Fruit fly (Drosophila melanogaster) whole organism, embryonic: Measurements from ENCODE around the gene Sp1.

Experiments
- Abd-B ChIP-seq: fragments of 200-800 bp; sonication (Bioruptor generic); optimal IDR thresholded peaks from 2 replicates; lab custom pipeline; 2018; ENCODE audit warnings: missing biosample characterization, mild to moderate bottlenecking, missing genetic modification characterization, moderate library complexity
- Ada2b ChIP-seq: fragments of 200-800 bp; sonication (Bioruptor generic); IDR thresholded peaks from 2 replicates; pipeline ENCODE4 v1.3.6; 2022; ENCODE audit warnings: missing biosample characterization, missing genetic modification characterization
- Antp ChIP-seq: fragments of 200-800 bp; sonication (Bioruptor generic); optimal IDR thresholded peaks from 3 replicates; lab custom pipeline; 2016; ENCODE audit warnings: missing biosample characterization, missing genetic modification characterization
- CG10147 ChIP-seq: fragments of 200-800 bp; sonication (Bioruptor generic); optimal IDR thresholded peaks from 2 replicates; lab custom pipeline; 2019; ENCODE audit warnings: missing biosample characterization, mild to moderate bottlenecking, missing genetic modification characterization, moderate library complexity
- CG1602 ChIP-seq: fragments of 200-800 bp; sonication (Bioruptor generic); optimal IDR thresholded peaks from 3 replicates; lab custom pipeline; 2016; ENCODE audit warnings: missing biosample characterization, missing genetic modification characterization
- CG18599 ChIP-seq: fragments of 200-800 bp; sonication (Bioruptor generic); optimal IDR thresholded peaks from 3 replicates; lab custom pipeline; 2017; ENCODE audit warnings: missing biosample characterization, missing genetic modification characterization, mild to moderate bottlenecking, moderate library complexity, missing genetic modification reagents
- CG2712 ChIP-seq: fragments of 200-800 bp; optimal IDR thresholded peaks from 3 replicates; lab custom pipeline; 2019; ENCODE audit warnings: missing biosample characterization, mild to moderate bottlenecking, missing genetic modification characterization, moderate library complexity
- CG3163 ChIP-seq: fragments of 200-800 bp; sonication (Bioruptor generic); optimal IDR thresholded peaks from 3 replicates; lab custom pipeline; 2016; ENCODE audit warnings: missing biosample characterization, missing genetic modification characterization
- CG32532 ChIP-seq: fragments of 200-800 bp; sonication (Bioruptor generic); IDR thresholded peaks from 2 replicates; pipeline ENCODE4 v1.3.6; 2022; ENCODE audit warnings: missing biosample characterization, missing genetic modification characterization
- CG32767 ChIP-seq: fragments of 200-800 bp; sonication (Bioruptor generic); IDR thresholded peaks from 2 replicates; pipeline ENCODE4 v1.3.6; 2022; ENCODE audit warnings: missing biosample characterization, missing genetic modification characterization
- CG5180 ChIP-seq: fragments of 200-800 bp; sonication (Bioruptor generic); optimal IDR thresholded peaks from 3 replicates; lab custom pipeline; 2017; ENCODE audit warnings: missing biosample characterization, missing genetic modification characterization, mild to moderate bottlenecking, moderate library complexity, missing genetic modification reagents
- CG6683 ChIP-seq: fragments of 200-800 bp; sonication (Bioruptor generic); optimal IDR thresholded peaks from 2 replicates; lab custom pipeline; 2017; ENCODE audit warnings: missing biosample characterization, mild to moderate bottlenecking, missing genetic modification characterization, missing genetic modification reagents
- CG7271 ChIP-seq: fragments of 200-800 bp; sonication (Bioruptor generic); optimal IDR thresholded peaks from 2 replicates; lab custom pipeline; 2018; ENCODE audit warnings: missing biosample characterization, mild to moderate bottlenecking, missing genetic modification characterization, moderate library complexity
- CG7745 ChIP-seq: fragments of 200-800 bp; sonication (Bioruptor generic); optimal IDR thresholded peaks from 2 replicates; lab custom pipeline; 2018; ENCODE audit warnings: missing biosample characterization, mild to moderate bottlenecking, missing genetic modification characterization, moderate library complexity
- CG8359 ChIP-seq: fragments of 200-800 bp; sonication (Bioruptor generic); optimal IDR thresholded peaks from 2 replicates; lab custom pipeline; 2017; ENCODE audit warnings: missing biosample characterization, mild to moderate bottlenecking, missing genetic modification characterization, borderline replicate concordance
- CG8478 ChIP-seq: fragments of >200 bp; optimal IDR thresholded peaks from 2 replicates; lab custom pipeline; 2018
- CG9817 ChIP-seq: fragments of 200-800 bp; sonication (Bioruptor generic); optimal IDR thresholded peaks from 2 replicates; lab custom pipeline; 2018; ENCODE audit warnings: missing biosample characterization, mild to moderate bottlenecking, missing genetic modification characterization, moderate library complexity
- CHES-1-like ChIP-seq: fragments of 200-800 bp; sonication (Bioruptor generic); optimal IDR thresholded peaks from 2 replicates; lab custom pipeline; 2016; ENCODE audit warnings: missing biosample characterization, missing genetic modification characterization
- CTCF ChIP-seq: fragments of 200-800 bp; sonication (Bioruptor generic); optimal IDR thresholded peaks from 2 replicates; lab custom pipeline; 2017; ENCODE audit warnings: missing biosample characterization, mild to moderate bottlenecking, missing genetic modification characterization, moderate library complexity
- Elba2 ChIP-seq: fragments of 200-800 bp; sonication (Bioruptor generic); optimal IDR thresholded peaks from 3 replicates; lab custom pipeline; 2016; ENCODE audit warnings: missing biosample characterization, missing genetic modification characterization
- Fer2 ChIP-seq: fragments of 200-800 bp; sonication (Bioruptor generic); optimal IDR thresholded peaks from 2 replicates; lab custom pipeline; 2018; ENCODE audit warnings: missing biosample characterization, mild to moderate bottlenecking, missing genetic modification characterization, moderate library complexity
- Fer3 ChIP-seq: fragments of 200-800 bp; sonication (Bioruptor generic); optimal IDR thresholded peaks from 2 replicates; lab custom pipeline; 2018; ENCODE audit warnings: missing biosample characterization, mild to moderate bottlenecking, missing genetic modification characterization, moderate library complexity
- Hand ChIP-seq: fragments of 200-800 bp; sonication (Bioruptor generic); optimal IDR thresholded peaks from 2 replicates; lab custom pipeline; 2017; ENCODE audit warnings: mild to moderate bottlenecking, missing biosample characterization, missing genetic modification reagents, missing genetic modification characterization
- HmgZ ChIP-seq: fragments of 200-800 bp; sonication (Bioruptor generic); optimal IDR thresholded peaks from 2 replicates; lab custom pipeline; 2018; ENCODE audit warnings: missing biosample characterization, mild to moderate bottlenecking, missing genetic modification characterization
- NC2β ChIP-seq: fragments of 200-800 bp; sonication (Bioruptor generic); optimal IDR thresholded peaks from 2 replicates; lab custom pipeline; 2016; ENCODE audit warnings: missing biosample characterization, missing genetic modification characterization
- Neu2 ChIP-seq: fragments of 200-800 bp; sonication (Bioruptor generic); optimal IDR thresholded peaks from 3 replicates; lab custom pipeline; 2016; ENCODE audit warnings: missing biosample characterization, missing genetic modification characterization, borderline replicate concordance
- PHDP ChIP-seq: fragments of 200-800 bp; sonication (Bioruptor generic); optimal IDR thresholded peaks from 3 replicates; lab custom pipeline; 2018; ENCODE audit warnings: missing biosample characterization, mild to moderate bottlenecking, missing genetic modification characterization, moderate library complexity
- Pdp1 ChIP-seq, 2 experiments: fragments of 200-800 bp; sonication (Bioruptor generic); optimal IDR thresholded peaks; 3 replicates each; lab custom pipeline; 2016; ENCODE audit warnings: missing biosample characterization in 2 of 2, missing genetic modification characterization in 2 of 2, mild to moderate bottlenecking in 1 of 2, moderate library complexity in 1 of 2
- Ptx1 ChIP-seq: fragments of 200-800 bp; sonication (Bioruptor generic); IDR thresholded peaks from 2 replicates; pipeline ENCODE4 v1.3.6; 2022; ENCODE audit warnings: missing biosample characterization, missing genetic modification characterization
- Rfx ChIP-seq: fragments of 200-800 bp; sonication (Bioruptor generic); IDR thresholded peaks from 2 replicates; pipeline ENCODE4 v1.3.6; 2022; ENCODE audit warnings: missing biosample characterization, missing genetic modification characterization
- YL-1 ChIP-seq: fragments of 200-800 bp; sonication (Bioruptor generic); optimal IDR thresholded peaks from 3 replicates; lab custom pipeline; 2017; ENCODE audit warnings: missing biosample characterization, mild to moderate bottlenecking, missing genetic modification characterization
- ap ChIP-seq: fragments of 200-800 bp; sonication (Bioruptor generic); IDR thresholded peaks from 2 replicates; pipeline ENCODE4 v1.3.6; 2022; ENCODE audit warnings: missing biosample characterization, missing genetic modification characterization
- crp ChIP-seq, 2 experiments: fragments of 200-800 bp; sonication (Bioruptor generic); optimal IDR thresholded peaks; 2 replicates in 1 of 2; 3 replicates in 1 of 2; lab custom pipeline; 2017; ENCODE audit warnings: missing biosample characterization in 2 of 2, missing genetic modification characterization in 2 of 2, mild to moderate bottlenecking in 1 of 2, moderate library complexity in 1 of 2
- da ChIP-seq: fragments of 200-800 bp; sonication (Bioruptor generic); optimal IDR thresholded peaks from 2 replicates; lab custom pipeline; 2016; ENCODE audit warnings: missing biosample characterization, missing genetic modification characterization
- fd96Cb ChIP-seq: fragments of 200-800 bp; sonication (Bioruptor generic); optimal IDR thresholded peaks from 2 replicates; lab custom pipeline; 2018; ENCODE audit warnings: missing biosample characterization, mild to moderate bottlenecking, missing genetic modification characterization, moderate library complexity
- gcm ChIP-seq: fragments of 200-800 bp; sonication (Bioruptor generic); optimal IDR thresholded peaks from 2 replicates; lab custom pipeline; 2019; ENCODE audit warnings: missing biosample characterization, mild to moderate bottlenecking, missing genetic modification characterization, moderate library complexity
- ham ChIP-seq: fragments of 200-800 bp; sonication (Bioruptor generic); IDR thresholded peaks from 2 replicates; pipeline ENCODE4 v1.3.6; 2022; ENCODE audit warnings: missing biosample characterization, missing genetic modification characterization
- hbn ChIP-seq: fragments of 200-800 bp; sonication (Bioruptor generic); IDR thresholded peaks from 2 replicates; pipeline ENCODE4 v1.3.6; 2022; ENCODE audit warnings: missing biosample characterization, missing genetic modification characterization; ENCODE audit not compliant: partially characterized antibody
- her ChIP-seq: fragments of 200-800 bp; sonication (Bioruptor generic); optimal IDR thresholded peaks from 2 replicates; lab custom pipeline; 2016; ENCODE audit warnings: missing biosample characterization, missing genetic modification characterization
- ind ChIP-seq: fragments of 200-800 bp; sonication (Bioruptor generic); optimal IDR thresholded peaks from 3 replicates; lab custom pipeline; 2016; ENCODE audit warnings: missing biosample characterization, missing genetic modification characterization
- jumu ChIP-seq: fragments of 200-800 bp; sonication (Bioruptor generic); optimal IDR thresholded peaks from 3 replicates; lab custom pipeline; 2016; ENCODE audit warnings: missing biosample characterization, missing genetic modification characterization
- kay ChIP-seq: fragments of 200-800 bp; sonication (Bioruptor generic); optimal IDR thresholded peaks from 2 replicates; lab custom pipeline; 2016; ENCODE audit warnings: missing biosample characterization, missing genetic modification characterization
- lola ChIP-seq, 3 experiments: fragments of >200 bp in 2 of 3; fragments of 200-800 bp in 1 of 3; sonication (Bioruptor generic) in 1 of 3; optimal IDR thresholded peaks; 2 replicates each; lab custom pipeline; 2017 to 2019; ENCODE audit warnings: missing biosample characterization in 3 of 3, missing genetic modification characterization in 3 of 3, mild to moderate bottlenecking in 1 of 3, moderate library complexity in 1 of 3
- luna ChIP-seq: fragments of 200-800 bp; sonication (Bioruptor generic); optimal IDR thresholded peaks from 2 replicates; lab custom pipeline; 2016; ENCODE audit warnings: missing biosample characterization, missing genetic modification characterization
- p53 ChIP-seq: fragments of 200-800 bp; sonication (Bioruptor generic); optimal IDR thresholded peaks from 2 replicates; lab custom pipeline; 2016; ENCODE audit warnings: missing biosample characterization, missing genetic modification characterization
- vvl ChIP-seq: fragments of 200-800 bp; sonication (Bioruptor generic); IDR thresholded peaks from 2 replicates; pipeline ENCODE4 v1.3.6; 2022; ENCODE audit warnings: missing biosample characterization, missing genetic modification characterization
- wdn ChIP-seq: fragments of 200-800 bp; sonication (Bioruptor generic); IDR thresholded peaks from 2 replicates; pipeline ENCODE4 v1.3.6; 2022; ENCODE audit warnings: missing biosample characterization, missing genetic modification characterization
- zen2 ChIP-seq: fragments of 200-800 bp; sonication (Bioruptor generic); IDR thresholded peaks from 3 replicates; pipeline ENCODE4 v1.3.6; 2022; ENCODE audit warnings: missing biosample characterization, missing genetic modification characterization; ENCODE audit not compliant: partially characterized antibody
- zf30C ChIP-seq: fragments of 200-800 bp; sonication (Bioruptor generic); optimal IDR thresholded peaks from 3 replicates; lab custom pipeline; 2018; ENCODE audit warnings: missing biosample characterization, mild to moderate bottlenecking, missing genetic modification characterization

The Sp1 gene

dm6 chrX:9685568-9686413 is 43.7 kb upstream of the Sp1 start (continued):
- TF ChIP-seq gcm (GFP tag; lab: Kevin White, UChicago): no peak
- TF ChIP-seq Elba2 (GFP tag; lab: Kevin White, UChicago): no peak
- peak; percentile 68 to 78 for TF ChIP-seq Pdp1 (GFP tag; optimal IDR thresholded peaks at IDR 0.05; lab: Kevin White, UChicago)
- TF ChIP-seq jumu (GFP tag; lab: Kevin White, UChicago): peak; percentile 61
- TF ChIP-seq Rfx (GFP tag; lab: Robert Waterston, UW): peak; percentile 69
- TF ChIP-seq da (GFP tag; lab: Kevin White, UChicago): peak; percentile 25
- peak; percentile 20 for TF ChIP-seq PHDP (tag; lab: Kevin White, UChicago)
- no peak for TF ChIP-seq CG8359 (GFP tag; lab: Kevin White, UChicago)
- peak; percentile 50; the same call in 1 of the 2 replicates for TF ChIP-seq CG32532 (GFP tag; lab: Robert Waterston, UW)
- TF ChIP-seq Antp: peak; percentile 59
- peak; percentile 2 for TF ChIP-seq CG5180 (GFP tag; lab: Kevin White, UChicago)
- no peak for TF ChIP-seq luna (GFP tag; lab: Kevin White, UChicago)
- TF ChIP-seq hbn (GFP tag; lab: Robert Waterston, UW): no peak
- no peak for TF ChIP-seq Fer2 (tag; lab: Kevin White, UChicago)
- no peak for TF ChIP-seq ap (GFP tag; lab: Robert Waterston, UW)
- TF ChIP-seq ham (GFP tag; lab: Robert Waterston, UW): no peak
- TF ChIP-seq her (GFP tag; lab: Kevin White, UChicago): peak; percentile 43
- TF ChIP-seq zf30C (GFP tag; lab: Kevin White, UChicago): peak; percentile 44
- peak; percentile 29 for TF ChIP-seq Hand
- peak; percentile 48 for TF ChIP-seq Abd-B (GFP tag; lab: Kevin White, UChicago)
- TF ChIP-seq CG1602 (GFP tag; lab: Kevin White, UChicago): peak; percentile 41
- peak; percentile 63 for TF ChIP-seq ind (GFP tag; lab: Kevin White, UChicago)
- TF ChIP-seq CTCF (GFP tag; lab: Kevin White, UChicago): no peak
- peak; percentile 45 for TF ChIP-seq CHES-1-like (GFP tag; lab: Kevin White, UChicago)
- no peak for TF ChIP-seq CG8478
- peak; percentile 53 for TF ChIP-seq NC2β (GFP tag; lab: Kevin White, UChicago)
- no peak for TF ChIP-seq CG32767 (GFP tag; lab: Robert Waterston, UW)
- TF ChIP-seq fd96Cb (tag; lab: Kevin White, UChicago): peak; percentile 42
- TF ChIP-seq CG18599 (GFP tag; lab: Kevin White, UChicago): peak; percentile 70
- no peak for TF ChIP-seq kay (GFP tag; lab: Kevin White, UChicago)
- peak; percentile 29 for TF ChIP-seq CG6683 (GFP tag; lab: Kevin White, UChicago)
- TF ChIP-seq Ada2b (GFP tag; lab: Robert Waterston, UW): no peak
- TF ChIP-seq wdn (GFP tag; lab: Robert Waterston, UW): no peak
- no peak for TF ChIP-seq CG7271 (tag; lab: Kevin White, UChicago)
- TF ChIP-seq CG10147: peak; percentile 71
- TF ChIP-seq YL-1 (GFP tag; lab: Kevin White, UChicago): no peak
- peak; percentile 34 for TF ChIP-seq Neu2 (GFP tag; lab: Kevin White, UChicago)
- peak; percentile 55 for TF ChIP-seq Fer3
- peak; percentile 67 for TF ChIP-seq CG9817 (tag; lab: Kevin White, UChicago)
- TF ChIP-seq Ptx1 (GFP tag; lab: Robert Waterston, UW): peak; percentile 42; the same call in 1 of the 2 replicates
- TF ChIP-seq zen2 (GFP tag; lab: Robert Waterston, UW): no peak
- peak in 1 of 2 experiments; percentile 33 for TF ChIP-seq crp (GFP tag; optimal IDR thresholded peaks at IDR 0.05; lab: Kevin White, UChicago)
- no peak for TF ChIP-seq vvl (GFP tag; lab: Robert Waterston, UW)
- TF ChIP-seq CG2712 (tag; lab: Kevin White, UChicago): peak; percentile 70
- no peak for TF ChIP-seq p53 (GFP tag; lab: Kevin White, UChicago)
- no peak for TF ChIP-seq CG7745 (tag; lab: Kevin White, UChicago)
- TF ChIP-seq lola (GFP tag; optimal IDR thresholded peaks at IDR 0.05; lab: Kevin White, UChicago): peak in 1 of 3 experiments; percentile 64
- TF ChIP-seq HmgZ (tag; lab: Kevin White, UChicago): peak; percentile 4
- peak; percentile 54 for TF ChIP-seq CG3163 (GFP tag; lab: Kevin White, UChicago)
